Fruit fly (Drosophila melanogaster): ENCODE measurements around the gene hiw.

Gene hiw

dm6 chrX:15022219-15022618 lies 41.0 kb downstream of the hiw start (continued):
- TF ChIP-seq Med (GFP tag) (peak; percentile 98), D (optimal IDR thresholded peaks at IDR 0.05) (no peak), D (GFP tag; optimal IDR thresholded peaks at IDR 0.05) (peak; percentile 80), pnt (GFP tag; optimal IDR thresholded peaks at IDR 0.05) (peak; percentile 87), repo (GFP tag; optimal IDR thresholded peaks at IDR 0.05) (peak; percentile 88), dm (GFP tag; optimal IDR thresholded peaks at IDR 0.05) (peak; percentile 80), sd (tag; optimal IDR thresholded peaks at IDR 0.05) (peak; percentile 76), tio (GFP tag; optimal IDR thresholded peaks at IDR 0.05) (peak; percentile 87), ato (GFP tag; IDR thresholded peaks at IDR 0.05; ENCODE audit: partially characterized antibody) (no peak), CG11723 (GFP tag; optimal IDR thresholded peaks at IDR 0.05) (peak; percentile 56), HLH54F (GFP tag; optimal IDR thresholded peaks at IDR 0.05) (peak; percentile 87), twi (tag; optimal IDR thresholded peaks at IDR 0.05) (peak; percentile 61), ro (GFP tag; IDR thresholded peaks at IDR 0.05) (peak; percentile 56), vfl (GFP tag; optimal IDR thresholded peaks at IDR 0.05) (peak; percentile 80), sisA (GFP tag; IDR thresholded peaks at IDR 0.05) (peak; percentile 84), NfI (GFP tag; optimal IDR thresholded peaks at IDR 0.05) (peak; percentile 91), dati (GFP tag; IDR thresholded peaks at IDR 0.05) (peak; percentile 48; the same call in 1 of the 2 replicates), zfh1 (GFP tag; IDR thresholded peaks at IDR 0.05) (peak; percentile 88), CG8478 (optimal IDR thresholded peaks at IDR 0.05) (no peak), CG18599 (GFP tag; optimal IDR thresholded peaks at IDR 0.05) (peak; percentile 85), gsb-n (tag; optimal IDR thresholded peaks at IDR 0.05) (peak; percentile 83), CG4328 (GFP tag; optimal IDR thresholded peaks at IDR 0.05) (peak; percentile 57), tx (GFP tag; optimal IDR thresholded peaks at IDR 0.05) (peak; percentile 82), CG6813 (GFP tag; optimal IDR thresholded peaks at IDR 0.05) (peak; percentile 77), bowl (GFP tag; IDR thresholded peaks at IDR 0.05) (no peak), slp2 (GFP tag; optimal IDR thresholded peaks at IDR 0.05) (peak; percentile 81), phol (tag; optimal IDR thresholded peaks at IDR 0.05) (peak; percentile 84), NFAT (GFP tag; IDR thresholded peaks at IDR 0.05) (0 out of 2 replicates have a peak, but pooled peaks have one; percentile 9), CG2712 (tag; optimal IDR thresholded peaks at IDR 0.05) (peak; percentile 90), prd (optimal IDR thresholded peaks at IDR 0.05) (no peak), prd (GFP tag; IDR thresholded peaks at IDR 0.05) (peak; percentile 87), ap (GFP tag; IDR thresholded peaks at IDR 0.05) (peak; percentile 86), gcm (GFP tag; optimal IDR thresholded peaks at IDR 0.05) (peak; percentile 89), CG14710 (tag; optimal IDR thresholded peaks at IDR 0.05) (peak; percentile 76), klu (GFP tag; IDR thresholded peaks at IDR 0.05) (peak; percentile 50; the same call in 1 of the 2 replicates), Tbp (GFP tag; optimal IDR thresholded peaks at IDR 0.05) (no peak), Dref (GFP tag; IDR thresholded peaks at IDR 0.05) (no peak), Xbp1 (GFP tag; optimal IDR thresholded peaks at IDR 0.05) (peak; percentile 88), CG1647 (GFP tag; optimal IDR thresholded peaks at IDR 0.05) (peak; percentile 84), Ada2b (GFP tag; IDR thresholded peaks at IDR 0.05) (peak; percentile 82), corto (GFP tag; optimal IDR thresholded peaks at IDR 0.05) (no peak), E2f2 (GFP tag; IDR thresholded peaks at IDR 0.05) (peak; percentile 64), sc (optimal IDR thresholded peaks at IDR 0.05) (no peak), sc (GFP tag; optimal IDR thresholded peaks at IDR 0.05) (peak; percentile 73), ewg (GFP tag; optimal IDR thresholded peaks at IDR 0.05) (peak; percentile 73), CG4360 (GFP tag; IDR thresholded peaks at IDR 0.05) (peak; percentile 55; the same call in 1 of the 2 replicates), ash1 (GFP tag; optimal IDR thresholded peaks at IDR 0.05) (no peak), CG9932 (GFP tag; IDR thresholded peaks at IDR 0.05) (peak; percentile 80), GATAe (GFP tag; conservative IDR thresholded peaks at IDR 0.05) (peak; percentile 56), sna (GFP tag; IDR thresholded peaks at IDR 0.05; ENCODE audit: partially characterized antibody) (no peak), jigr1 (GFP tag; IDR thresholded peaks at IDR 0.05) (peak; percentile 54; the same call in 1 of the 3 replicates), zfh2 (GFP tag; optimal IDR thresholded peaks at IDR 0.05) (peak; percentile 73), Bgb (GFP tag; IDR thresholded peaks at IDR 0.05; ENCODE audit: partially characterized antibody) (no peak)
